Worm (Caenorhabditis elegans): ENCODE measurements around the gene K08B12.1.

ce11 chrV:6270097-6270496 lies 10.9 kb downstream of the K08B12.1 start:
- TF ChIP-seq dao-5 (tag; optimal IDR thresholded peaks at IDR 0.05) = no peak
- no peak for TF ChIP-seq him-1 (tag; optimal IDR thresholded peaks at IDR 0.05)
- no peak for TF ChIP-seq W03F9.2 (tag; optimal IDR thresholded peaks at IDR 0.05)

All from whole organism, L4/young adult.